Fruit fly (Drosophila melanogaster): ENCODE data around the gene Naa30B.

Naa30B gene

DNA sequence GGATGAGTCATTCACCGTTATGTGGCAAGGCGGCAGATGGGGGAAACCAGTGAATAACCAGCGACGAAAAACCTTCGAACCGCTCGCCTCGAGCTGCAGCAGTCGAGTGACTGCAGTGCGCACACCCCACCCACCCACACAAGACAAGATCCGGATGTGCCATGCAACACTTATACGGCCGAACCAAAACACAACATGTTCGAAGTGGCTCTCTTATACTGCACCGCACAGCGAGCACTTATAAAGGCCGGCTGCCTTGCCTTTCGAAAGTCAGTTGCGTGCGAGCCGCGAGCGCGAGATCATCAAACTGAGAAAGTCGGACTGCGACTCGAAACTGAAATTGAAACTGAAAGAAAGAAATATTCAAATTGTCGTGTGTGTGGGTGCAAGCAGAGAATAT is 8.3 kb downstream of the Naa30B start, which contains the start of gene rho (continued):
- TF ChIP-seq ci (GFP tag; IDR thresholded peaks at IDR 0.05), result peak; percentile 79
- peak; percentile 33 for TF ChIP-seq dmrt99B (tag; optimal IDR thresholded peaks at IDR 0.05)
- no peak for TF ChIP-seq exex (tag; optimal IDR thresholded peaks at IDR 0.05)
- peak; percentile 27 for TF ChIP-seq grau (tag; optimal IDR thresholded peaks at IDR 0.05)
- peak; percentile 41 for TF ChIP-seq her (GFP tag; optimal IDR thresholded peaks at IDR 0.05)
- TF ChIP-seq CG11456 (GFP tag; IDR thresholded peaks at IDR 0.05), result peak; percentile 56; the same call in 1 of the 3 replicates
- TF ChIP-seq CG17328 (GFP tag; IDR thresholded peaks at IDR 0.05), result peak; percentile 31; the same call in 1 of the 2 replicates
- TF ChIP-seq h (optimal IDR thresholded peaks at IDR 0.05), result no peak
- peak; percentile 35 for TF ChIP-seq E2f2 (GFP tag; IDR thresholded peaks at IDR 0.05)
- TF ChIP-seq Blimp-1 (GFP tag; optimal IDR thresholded peaks at IDR 0.05), result peak; percentile 28
- TF ChIP-seq CG15479 (GFP tag; optimal IDR thresholded peaks at IDR 0.05), result peak; percentile 14
- TF ChIP-seq nerfin-1 (tag; optimal IDR thresholded peaks at IDR 0.05), result peak; percentile 15
- peak; percentile 22 for TF ChIP-seq CG33557 (GFP tag; optimal IDR thresholded peaks at IDR 0.05)
- no peak for TF ChIP-seq vfl (GFP tag; optimal IDR thresholded peaks at IDR 0.05)
- peak; percentile 40 for TF ChIP-seq CG17385 (GFP tag; optimal IDR thresholded peaks at IDR 0.05)
- TF ChIP-seq jumu (GFP tag; optimal IDR thresholded peaks at IDR 0.05), result no peak
- peak in 1 of 2 experiments; percentile 25 for TF ChIP-seq crp (GFP tag; optimal IDR thresholded peaks at IDR 0.05)
- TF ChIP-seq ATbp (GFP tag; optimal IDR thresholded peaks at IDR 0.05), result peak; percentile 4
- peak; percentile 60; the same call in 2 of the 3 replicates for TF ChIP-seq zen2 (GFP tag; IDR thresholded peaks at IDR 0.05; ENCODE audit: partially characterized antibody)
- TF ChIP-seq CG10267 (tag; optimal IDR thresholded peaks at IDR 0.05), result peak; percentile 5
- peak; percentile 63 for TF ChIP-seq Ets65A (GFP tag)
- peak; percentile 18 for TF ChIP-seq Nf-YB (GFP tag; optimal IDR thresholded peaks at IDR 0.05)
- TF ChIP-seq dm (GFP tag; optimal IDR thresholded peaks at IDR 0.05), result no peak
- TF ChIP-seq odd (GFP tag; optimal IDR thresholded peaks at IDR 0.05), result no peak
- no peak for TF ChIP-seq dati (GFP tag; IDR thresholded peaks at IDR 0.05)
- peak; percentile 39 for TF ChIP-seq lab (GFP tag; optimal IDR thresholded peaks at IDR 0.05)
- no peak for TF ChIP-seq CG2116 (GFP tag; optimal IDR thresholded peaks at IDR 0.05)
- peak; percentile 9 for TF ChIP-seq shn (GFP tag; optimal IDR thresholded peaks at IDR 0.05)
- TF ChIP-seq inv (GFP tag; IDR thresholded peaks at IDR 0.05; ENCODE audit: partially characterized antibody), result no peak
- TF ChIP-seq prd (optimal IDR thresholded peaks at IDR 0.05), result no peak
- TF ChIP-seq prd (GFP tag; IDR thresholded peaks at IDR 0.05), result 0 out of 3 replicates have a peak, but pooled peaks have one; percentile 10
- peak; percentile 51; the same call in 1 of the 3 replicates for TF ChIP-seq CG11695 (GFP tag; IDR thresholded peaks at IDR 0.05)
- TF ChIP-seq mld (GFP tag; IDR thresholded peaks at IDR 0.05; ENCODE audit: partially characterized antibody), result 0 out of 3 replicates have a peak, but pooled peaks have one; percentile 46
- no peak for TF ChIP-seq CG7357 (GFP tag; IDR thresholded peaks at IDR 0.05)
- peak; percentile 20 for TF ChIP-seq CG3838 (GFP tag; optimal IDR thresholded peaks at IDR 0.05)
- 0 out of 2 replicates have a peak, but pooled peaks have one; percentile 13 for TF ChIP-seq CG9932 (GFP tag; IDR thresholded peaks at IDR 0.05)
- no peak for TF ChIP-seq GATAe (GFP tag; conservative IDR thresholded peaks at IDR 0.05)
- TF ChIP-seq stwl (tag; optimal IDR thresholded peaks at IDR 0.05), result peak; percentile 1
- TF ChIP-seq oc (tag; optimal IDR thresholded peaks at IDR 0.05), result peak; percentile 22
- peak; percentile 63; the same call in 1 of the 2 replicates for TF ChIP-seq CG42726 (GFP tag; IDR thresholded peaks at IDR 0.05; ENCODE audit: partially characterized antibody)
- TF ChIP-seq Drgx (GFP tag; IDR thresholded peaks at IDR 0.05), result peak; percentile 51
- no peak for TF ChIP-seq CG7928 (GFP tag; optimal IDR thresholded peaks at IDR 0.05)
- peak; percentile 40; the same call in 1 of the 3 replicates for TF ChIP-seq hb (GFP tag; IDR thresholded peaks at IDR 0.05; ENCODE audit: partially characterized antibody)
- TF ChIP-seq CG10543 (GFP tag; optimal IDR thresholded peaks at IDR 0.05), result peak; percentile 33
- TF ChIP-seq CG4707 (GFP tag; optimal IDR thresholded peaks at IDR 0.05), result peak; percentile 50
- peak; percentile 29; the same call in 1 of the 2 replicates for TF ChIP-seq ara (GFP tag; IDR thresholded peaks at IDR 0.05)
- TF ChIP-seq CG15269 (tag; optimal IDR thresholded peaks at IDR 0.05), result peak; percentile 37
- peak; percentile 100 for TF ChIP-seq CG5180 (GFP tag; optimal IDR thresholded peaks at IDR 0.05)
- peak; percentile 81 for TF ChIP-seq Tbp (GFP tag; optimal IDR thresholded peaks at IDR 0.05)

Measured in whole organism, embryonic.